Fruit fly (Drosophila melanogaster) whole organism, prepupa: ENCODE measurements around the gene CG12316.
A peak's percentile ranks its signal among the peaks of the same experiment; 100 is the strongest.

ENCODE experiments used
- Blimp-1 ChIP-seq: fragments of 200-800 bp; sonication (Bioruptor generic); optimal IDR thresholded peaks from 3 replicates; lab custom pipeline; 2017; ENCODE audit warnings: missing biosample characterization, missing genetic modification characterization, mild to moderate bottlenecking, moderate library complexity, missing genetic modification reagents
- CG10631 ChIP-seq: fragments of 200-800 bp; sonication (Bioruptor generic); optimal IDR thresholded peaks from 2 replicates; lab custom pipeline; 2016; ENCODE audit warnings: missing biosample characterization, missing genetic modification characterization
- CG10669 ChIP-seq: fragments of 200-800 bp; sonication (Bioruptor generic); optimal IDR thresholded peaks from 3 replicates; lab custom pipeline; 2018; ENCODE audit warnings: missing biosample characterization, mild to moderate bottlenecking, missing genetic modification characterization, moderate library complexity
- CG11762 ChIP-seq: fragments of 200-800 bp; sonication (Bioruptor generic); optimal IDR thresholded peaks from 3 replicates; lab custom pipeline; 2016; ENCODE audit warnings: missing biosample characterization, missing genetic modification characterization; ENCODE audit not compliant: insufficient read depth
- CG11902 ChIP-seq: fragments of 200-800 bp; sonication (Bioruptor generic); optimal IDR thresholded peaks from 3 replicates; lab custom pipeline; 2016; ENCODE audit warnings: missing biosample characterization, missing genetic modification characterization
- CG15336 ChIP-seq: fragments of 200-800 bp; sonication (Bioruptor generic); IDR thresholded peaks from 2 replicates; pipeline ENCODE4 v1.3.6; 2022; ENCODE audit warnings: missing biosample characterization, missing genetic modification characterization
- CG3032 ChIP-seq: fragments of 200-800 bp; optimal IDR thresholded peaks from 2 replicates; lab custom pipeline; 2019; ENCODE audit warnings: missing biosample characterization, mild to moderate bottlenecking, missing genetic modification characterization, moderate library complexity
- CG31627 ChIP-seq: fragments of 200-800 bp; sonication (Bioruptor generic); optimal IDR thresholded peaks from 3 replicates; lab custom pipeline; 2016; ENCODE audit warnings: missing biosample characterization, missing genetic modification characterization
- CG32006 ChIP-seq: fragments of 200-800 bp; sonication (Bioruptor generic); optimal IDR thresholded peaks from 3 replicates; lab custom pipeline; 2017; ENCODE audit warnings: missing biosample characterization, mild to moderate bottlenecking, missing genetic modification characterization
- CG34406 ChIP-seq: fragments of 200-800 bp; sonication (Bioruptor generic); optimal IDR thresholded peaks from 3 replicates; lab custom pipeline; 2016; ENCODE audit warnings: missing biosample characterization, missing genetic modification characterization
- CG3919 ChIP-seq: fragments of 200-800 bp; sonication (Bioruptor generic); optimal IDR thresholded peaks from 3 replicates; lab custom pipeline; 2016; ENCODE audit warnings: missing biosample characterization, missing genetic modification characterization
- CG4318 ChIP-seq: fragments of 200-800 bp; sonication (Bioruptor generic); optimal IDR thresholded peaks from 3 replicates; lab custom pipeline; 2017; ENCODE audit warnings: missing biosample characterization, mild to moderate bottlenecking, missing genetic modification characterization
- CG6163 ChIP-seq: fragments of 200-800 bp; sonication (Bioruptor generic); IDR thresholded peaks from 3 replicates; pipeline ENCODE4 v1.3.6; 2022; ENCODE audit warnings: missing biosample characterization, missing genetic modification characterization
- CG6276 ChIP-seq: fragments of 200-800 bp; sonication (Bioruptor generic); optimal IDR thresholded peaks from 2 replicates; lab custom pipeline; 2017; ENCODE audit warnings: missing biosample characterization, mild to moderate bottlenecking, missing genetic modification characterization
- CG6792 ChIP-seq: fragments of 200-800 bp; sonication (Bioruptor generic); optimal IDR thresholded peaks from 3 replicates; lab custom pipeline; 2016; ENCODE audit warnings: missing biosample characterization, missing genetic modification characterization
- CG6854 ChIP-seq: fragments of 200-800 bp; sonication (Bioruptor generic); optimal IDR thresholded peaks from 2 replicates; lab custom pipeline; 2017; ENCODE audit warnings: missing biosample characterization, mild to moderate bottlenecking, missing genetic modification characterization
- CG8119 ChIP-seq: fragments of 200-800 bp; sonication (Bioruptor generic); IDR thresholded peaks from 3 replicates; pipeline ENCODE4 v1.3.6; 2022; ENCODE audit warnings: missing biosample characterization, missing genetic modification characterization
- CG8319 ChIP-seq: fragments of 200-800 bp; sonication (Bioruptor generic); optimal IDR thresholded peaks from 3 replicates; lab custom pipeline; 2016; ENCODE audit warnings: missing biosample characterization, missing genetic modification characterization
- CG8632 ChIP-seq: fragments of 200-800 bp; sonication (Bioruptor generic); optimal IDR thresholded peaks from 3 replicates; lab custom pipeline; 2016; ENCODE audit warnings: missing biosample characterization, missing genetic modification characterization
- CG9139 ChIP-seq: fragments of 200-800 bp; sonication (Bioruptor generic); optimal IDR thresholded peaks from 3 replicates; lab custom pipeline; 2017; ENCODE audit warnings: missing biosample characterization, mild to moderate bottlenecking, missing genetic modification characterization
- Eip75B ChIP-seq: fragments of 200-800 bp; sonication (Bioruptor generic); optimal IDR thresholded peaks from 3 replicates; lab custom pipeline; 2016; ENCODE audit warnings: missing biosample characterization, missing genetic modification characterization
- Eip78C ChIP-seq: fragments of 200-800 bp; sonication (Bioruptor generic); peaks from one replicate; lab custom pipeline; 2016; ENCODE audit warnings: missing biosample characterization, missing genetic modification characterization
- Eip93F ChIP-seq: fragments of 200-800 bp; sonication (Bioruptor generic); optimal IDR thresholded peaks from 2 replicates; lab custom pipeline; 2016; ENCODE audit warnings: missing biosample characterization, mild to moderate bottlenecking, missing genetic modification characterization
- Ets96B ChIP-seq: fragments of 200-800 bp; optimal IDR thresholded peaks from 2 replicates; lab custom pipeline; 2019; ENCODE audit warnings: missing biosample characterization, mild to moderate bottlenecking, missing genetic modification characterization, moderate library complexity
- Gug ChIP-seq: fragments of 200-800 bp; sonication (Bioruptor generic); IDR thresholded peaks from 2 replicates; pipeline ENCODE4 v1.3.6; 2022; ENCODE audit warnings: missing biosample characterization, missing genetic modification characterization
- Hr38 ChIP-seq: sonication (Bioruptor generic); optimal IDR thresholded peaks from 2 replicates; lab custom pipeline; 2016; ENCODE audit warnings: missing biosample characterization, missing genetic modification characterization
- Hr39 ChIP-seq: fragments of 200-800 bp; sonication (Bioruptor generic); optimal IDR thresholded peaks from 2 replicates; lab custom pipeline; 2016; ENCODE audit warnings: missing biosample characterization, missing genetic modification characterization
- Hr4 ChIP-seq: fragments of 200-800 bp; sonication (Bioruptor generic); optimal IDR thresholded peaks from 3 replicates; lab custom pipeline; 2016; ENCODE audit warnings: missing biosample characterization, missing genetic modification characterization
- Lpt ChIP-seq: fragments of 200-800 bp; sonication (Bioruptor generic); optimal IDR thresholded peaks from 3 replicates; lab custom pipeline; 2016; ENCODE audit warnings: missing biosample characterization, missing genetic modification characterization
- Met ChIP-seq: fragments of 200-800 bp; sonication (Bioruptor generic); optimal IDR thresholded peaks from 3 replicates; lab custom pipeline; 2016; ENCODE audit warnings: missing biosample characterization, missing genetic modification characterization
- OdsH ChIP-seq: fragments of 200-800 bp; sonication (Bioruptor generic); optimal IDR thresholded peaks from 3 replicates; lab custom pipeline; 2016; ENCODE audit warnings: missing biosample characterization, missing genetic modification characterization
- Sox102F ChIP-seq: fragments of 200-800 bp; sonication (Bioruptor generic); optimal IDR thresholded peaks from 2 replicates; lab custom pipeline; 2016; ENCODE audit warnings: missing biosample characterization, mild to moderate bottlenecking, missing genetic modification characterization
- Sox15 ChIP-seq: fragments of 200-800 bp; sonication (Bioruptor generic); optimal IDR thresholded peaks from 3 replicates; lab custom pipeline; 2016; ENCODE audit warnings: missing biosample characterization, missing genetic modification characterization
- dsx ChIP-seq: fragments of 200-800 bp; optimal IDR thresholded peaks from 3 replicates; lab custom pipeline; 2019; ENCODE audit warnings: missing biosample characterization, mild to moderate bottlenecking, missing genetic modification characterization, moderate library complexity; ENCODE audit not compliant: poor library complexity, severe bottlenecking
- eg ChIP-seq: fragments of 200-800 bp; sonication (Bioruptor generic); IDR thresholded peaks from 3 replicates; pipeline ENCODE4 v1.3.6; 2022; ENCODE audit warnings: missing biosample characterization, missing genetic modification characterization
- esn ChIP-seq: fragments of 200-800 bp; sonication (Bioruptor generic); optimal IDR thresholded peaks from 2 replicates; lab custom pipeline; 2016; ENCODE audit warnings: missing biosample characterization, mild to moderate bottlenecking, missing genetic modification characterization, moderate library complexity
- fd59A ChIP-seq: fragments of 200-800 bp; sonication (Bioruptor generic); optimal IDR thresholded peaks from 2 replicates; lab custom pipeline; 2017; ENCODE audit warnings: missing biosample characterization, mild to moderate bottlenecking, missing genetic modification characterization, missing genetic modification reagents
- fkh ChIP-seq: fragments of 200-800 bp; sonication (Bioruptor generic); optimal IDR thresholded peaks from 3 replicates; lab custom pipeline; 2017; ENCODE audit warnings: missing biosample characterization, mild to moderate bottlenecking, missing genetic modification characterization, moderate library complexity
- net ChIP-seq: fragments of 200-800 bp; sonication (Bioruptor generic); optimal IDR thresholded peaks from 3 replicates; lab custom pipeline; 2016; ENCODE audit warnings: missing biosample characterization, missing genetic modification characterization
- pdm3 ChIP-seq: fragments of 200-800 bp; sonication (Bioruptor generic); optimal IDR thresholded peaks from 3 replicates; lab custom pipeline; 2016; ENCODE audit warnings: missing biosample characterization, missing genetic modification characterization
- salr ChIP-seq, 2 experiments: fragments of 200-800 bp; sonication (Bioruptor generic); optimal IDR thresholded peaks; 3 replicates each; lab custom pipeline; 2016 to 2018; ENCODE audit warnings: missing biosample characterization in 2 of 2, missing genetic modification characterization in 2 of 2, mild to moderate bottlenecking in 1 of 2
- spab ChIP-seq: fragments of 200-800 bp; sonication (Bioruptor generic); optimal IDR thresholded peaks from 2 replicates; lab custom pipeline; 2017; ENCODE audit warnings: missing biosample characterization, mild to moderate bottlenecking, missing genetic modification characterization, missing genetic modification reagents
- svp ChIP-seq: fragments of 200-800 bp; sonication (Bioruptor generic); peaks from one replicate; lab custom pipeline; 2016; ENCODE audit warnings: missing biosample characterization, missing genetic modification characterization
- topi ChIP-seq: fragments of 200-800 bp; sonication (Bioruptor generic); optimal IDR thresholded peaks from 3 replicates; lab custom pipeline; 2016; ENCODE audit warnings: missing biosample characterization, missing genetic modification characterization
- vri ChIP-seq: fragments of 200-800 bp; sonication (Bioruptor generic); optimal IDR thresholded peaks from 3 replicates; lab custom pipeline; 2016; ENCODE audit warnings: missing biosample characterization, mild to moderate bottlenecking, missing genetic modification characterization

CG12316 gene

DNA sequence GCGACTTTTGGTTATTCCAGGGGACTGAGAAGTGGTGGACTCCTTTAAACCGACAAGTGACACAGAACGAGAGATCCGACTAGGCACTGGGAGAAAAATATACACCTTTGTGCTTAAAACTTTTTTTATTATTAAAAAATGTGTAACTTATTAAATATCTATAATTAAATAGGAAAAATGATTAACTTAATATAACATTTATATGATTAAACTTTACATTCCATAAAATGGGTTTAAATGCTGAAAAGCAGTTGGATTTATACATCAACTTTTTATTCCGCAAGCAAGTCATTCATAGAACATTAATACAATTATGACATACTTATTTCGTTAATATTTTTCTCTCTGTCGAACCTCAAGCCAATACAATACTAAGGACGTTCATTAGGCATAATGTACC, 37.4 kb upstream of the CG12316 start (continued):
- peak; percentile 27 for TF ChIP-seq CG32006 (GFP tag; lab: Kevin White, UChicago)
- peak; percentile 21 for TF ChIP-seq Eip75B
- no peak for TF ChIP-seq Hr38 (GFP tag; lab: Kevin White, UChicago)
- TF ChIP-seq Eip78C (GFP tag; lab: Kevin White, UChicago), result peak; percentile 87
- peak; percentile 51 for TF ChIP-seq Sox15 (GFP tag; lab: Kevin White, UChicago)
- TF ChIP-seq svp (GFP tag; lab: Kevin White, UChicago), result peak; percentile 75
- TF ChIP-seq spab (GFP tag; lab: Kevin White, UChicago), result peak; percentile 77
- no peak for TF ChIP-seq CG6276
- peak; percentile 48 for TF ChIP-seq CG3919 (GFP tag; lab: Kevin White, UChicago)
- peak; percentile 3 to 7 for TF ChIP-seq salr (GFP tag; optimal IDR thresholded peaks at IDR 0.05; lab: Kevin White, UChicago)
- peak; percentile 44 for TF ChIP-seq CG11902 (GFP tag; lab: Kevin White, UChicago)
- TF ChIP-seq CG10669 (GFP tag; lab: Kevin White, UChicago), result peak; percentile 58
- TF ChIP-seq eg (GFP tag; lab: Robert Waterston, UW), result no peak
- peak; percentile 91 for TF ChIP-seq Ets96B (tag; lab: Kevin White, UChicago)
- TF ChIP-seq Sox102F (GFP tag; lab: Kevin White, UChicago), result peak; percentile 19
- peak; percentile 41 for TF ChIP-seq CG8319 (GFP tag; lab: Kevin White, UChicago)
- TF ChIP-seq fd59A, result peak; percentile 50
- peak; percentile 63 for TF ChIP-seq esn
- no peak for TF ChIP-seq CG31627 (GFP tag; lab: Kevin White, UChicago)
- peak; percentile 48 for TF ChIP-seq CG9139 (GFP tag; lab: Kevin White, UChicago)
- no peak for TF ChIP-seq Blimp-1
- peak; percentile 42 for TF ChIP-seq topi (GFP tag; lab: Kevin White, UChicago)
- no peak for TF ChIP-seq fkh (GFP tag; lab: Kevin White, UChicago)
- no peak for TF ChIP-seq Lpt (GFP tag; lab: Kevin White, UChicago)
- TF ChIP-seq CG10631 (GFP tag; lab: Kevin White, UChicago), result peak; percentile 80

DNA sequence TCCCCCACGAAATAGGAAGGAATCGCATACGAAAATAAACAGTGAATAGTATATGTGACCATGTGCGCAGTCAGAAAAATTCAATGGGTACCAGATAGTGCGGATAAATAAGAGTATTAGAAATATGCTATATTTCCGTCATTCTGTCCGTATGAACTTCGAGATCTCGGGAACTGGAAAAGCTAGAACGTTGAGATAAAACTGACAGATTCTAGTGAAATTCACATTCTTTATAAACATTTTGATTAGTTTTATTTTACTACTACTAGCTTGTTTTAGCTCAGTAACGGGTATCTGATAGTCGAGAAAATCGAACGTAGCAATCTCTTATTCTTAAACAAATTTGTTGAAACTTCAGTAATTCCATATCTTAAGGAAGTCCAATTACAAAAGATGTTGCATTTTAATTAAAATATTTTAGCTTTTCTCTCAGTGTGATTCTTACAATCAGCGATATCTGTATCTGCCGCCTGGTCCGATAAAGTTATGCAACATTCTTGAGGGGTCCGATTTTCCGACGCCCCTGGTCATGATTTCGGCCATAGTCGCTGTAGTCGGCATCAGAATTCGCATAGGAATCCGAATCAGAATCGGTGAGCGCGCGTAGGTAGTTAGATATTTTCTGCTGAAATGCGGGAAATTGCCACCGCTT, 35.8 kb upstream of the CG12316 start:
- TF ChIP-seq CG32006 (GFP tag; lab: Kevin White, UChicago) (peak; percentile 10), OdsH (no peak), Eip78C (GFP tag; lab: Kevin White, UChicago) (peak; percentile 55)

DNA sequence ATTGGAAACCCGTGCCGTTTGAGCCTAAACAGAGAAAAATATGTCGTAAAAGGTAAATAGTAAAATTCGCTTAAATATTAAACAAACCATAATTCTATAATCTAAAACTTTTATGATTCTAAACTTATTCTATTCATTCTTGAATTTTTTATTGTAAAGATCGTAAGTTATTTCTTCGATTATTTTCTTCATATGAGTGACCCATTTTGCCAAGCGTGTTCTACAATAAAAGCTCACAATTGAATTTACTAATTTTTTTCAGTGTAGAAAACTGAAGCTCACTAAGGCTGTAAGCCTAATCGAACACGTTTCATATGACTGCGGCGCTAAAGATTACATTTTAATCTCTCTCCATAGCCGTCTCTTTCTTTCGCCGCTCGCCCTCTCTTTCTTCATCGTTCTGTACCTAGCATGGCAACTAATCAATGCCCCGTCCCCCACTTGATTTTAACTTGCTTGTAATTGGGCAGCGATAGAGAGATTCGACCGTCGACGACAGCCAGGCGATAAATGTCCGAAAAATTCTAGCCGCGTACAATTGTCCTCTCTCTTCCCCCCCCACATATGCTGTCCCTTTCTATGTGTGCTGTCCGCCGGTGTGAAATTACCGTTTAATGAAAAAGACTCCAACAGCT, 35.2 kb upstream of the CG12316 start:
- TF ChIP-seq pdm3 (GFP tag; lab: Kevin White, UChicago) (no peak), svp (GFP tag; lab: Kevin White, UChicago) (peak; percentile 42), CG32006 (GFP tag; lab: Kevin White, UChicago) (peak; percentile 66), CG3032 (tag; lab: Kevin White, UChicago) (no peak), CG8632 (no peak), CG15336 (GFP tag; lab: Robert Waterston, UW) (peak; percentile 77), vri (GFP tag; lab: Kevin White, UChicago) (no peak), salr (GFP tag; optimal IDR thresholded peaks at IDR 0.05; lab: Kevin White, UChicago) (peak in 1 of 2 experiments; percentile 35), Hr39 (GFP tag; lab: Kevin White, UChicago) (no peak), Gug (GFP tag; lab: Robert Waterston, UW) (peak; percentile 24; the same call in 1 of the 2 replicates), CG8319 (GFP tag; lab: Kevin White, UChicago) (no peak), Eip78C (GFP tag; lab: Kevin White, UChicago) (peak; percentile 65), CG11762 (GFP tag; lab: Kevin White, UChicago) (no peak), dsx (no peak), CG4318 (peak; percentile 36), Sox102F (GFP tag; lab: Kevin White, UChicago) (no peak), Eip93F (GFP tag; lab: Kevin White, UChicago) (no peak), CG34406 (GFP tag; lab: Kevin White, UChicago) (no peak), CG6163 (0 out of 3 replicates have a peak, but pooled peaks have one; percentile 17), Lpt (GFP tag; lab: Kevin White, UChicago) (peak; percentile 17), CG10631 (GFP tag; lab: Kevin White, UChicago) (no peak), CG3919 (GFP tag; lab: Kevin White, UChicago) (peak; percentile 34), Hr4 (GFP tag; lab: Kevin White, UChicago) (peak; percentile 53), CG8119 (peak; percentile 75), topi (GFP tag; lab: Kevin White, UChicago) (no peak), CG6854 (GFP tag; lab: Kevin White, UChicago) (no peak), CG31627 (GFP tag; lab: Kevin White, UChicago) (no peak), net (GFP tag; lab: Kevin White, UChicago) (peak; percentile 35), Met (GFP tag; lab: Kevin White, UChicago) (no peak), CG6792 (no peak)
